Worm (Caenorhabditis elegans) whole organism, young adult: Measurements from ENCODE around the gene W09G12.9.

Experiments used
- sdz-38 ChIP-seq: sonication (generic microtip); optimal IDR thresholded peaks from 2 replicates; lab custom pipeline; 2016; ENCODE audit warnings: missing genotype, missing genetic modification characterization, missing compliant biosample characterization

Gene W09G12.9

ce11 chrIV:1266724-1267123, 50.3 kb downstream of the W09G12.9 start, which contains the start of gene clec-170:
TSS of gene clec-170 (plus strand) at chrIV:1266866.
- no peak for TF ChIP-seq sdz-38 (tag; lab: Kevin White, UChicago)
